Worm (Caenorhabditis elegans) whole organism, L4 larva: ENCODE measurements around the gene fbxb-34.

Experiments
- aha-1 ChIP-seq: fragments of 150-350 bp; peaks from one replicate; lab custom pipeline; 2014; ENCODE audit warnings: missing biosample characterization, missing genetic modification characterization
- ama-1 ChIP-seq: fragments of 150-350 bp; optimal IDR thresholded peaks from 2 replicates; lab custom pipeline; 2014; ENCODE audit warnings: inconsistent platforms, mixed read lengths
- gei-8 ChIP-seq: fragments of 200-800 bp; sonication (Bioruptor generic); optimal IDR thresholded peaks from 2 replicates; lab custom pipeline; 2018; ENCODE audit warnings: mild to moderate bottlenecking, missing genetic modification characterization, missing compliant biosample characterization
- zag-1 ChIP-seq: fragments of 150-350 bp; optimal IDR thresholded peaks from 2 replicates; lab custom pipeline; 2014; ENCODE audit warnings: missing biosample characterization, missing genetic modification characterization
- ztf-11 ChIP-seq: fragments of 150-350 bp; optimal IDR thresholded peaks from 2 replicates; lab custom pipeline; 2014; ENCODE audit warnings: missing biosample characterization, missing genetic modification characterization

ce11 chrII:572010-572409 lies 15.6 kb upstream of the fbxb-34 start, which contains the start of gene mlt-8:
- TF ChIP-seq gei-8 (GFP tag; lab: Kevin White, UChicago) (no peak), ztf-11 (no peak), aha-1 (tag; lab: Kevin White, UChicago) (no peak), zag-1 (no peak), ama-1 (lab: Kevin White, UChicago) (no peak)
